Worm (Caenorhabditis elegans) whole organism, early embryonic: ENCODE data around the gene del-5.

Experiments
- B0310.2 ChIP-seq: sonication (generic microtip); optimal IDR thresholded peaks from 2 replicates; lab custom pipeline; 2016; ENCODE audit warnings: mild to moderate bottlenecking, missing genetic modification characterization, missing compliant biosample characterization
- F13C5.2 ChIP-seq: sonication (generic microtip); optimal IDR thresholded peaks from 2 replicates; lab custom pipeline; 2017; ENCODE audit warnings: mild to moderate bottlenecking, missing genetic modification characterization, inconsistent platforms, missing compliant biosample characterization
- aly-1 ChIP-seq: sonication (generic microtip); optimal IDR thresholded peaks from 2 replicates; lab custom pipeline; 2016; ENCODE audit warnings: missing genetic modification characterization, missing compliant biosample characterization
- ama-1 ChIP-seq: fragments of 150-350 bp; optimal IDR thresholded peaks from 2 replicates; lab custom pipeline; 2014
- ceh-13 ChIP-seq: fragments of 200-800 bp; sonication (Bioruptor generic); optimal IDR thresholded peaks from 2 replicates; lab custom pipeline; 2018; ENCODE audit warnings: mild to moderate bottlenecking, missing genetic modification characterization, missing compliant biosample characterization
- ceh-36 ChIP-seq: sonication (generic microtip); optimal IDR thresholded peaks from 2 replicates; lab custom pipeline; 2016; ENCODE audit warnings: missing genetic modification characterization, inconsistent platforms, missing compliant biosample characterization
- ets-7 ChIP-seq: sonication (generic microtip); optimal IDR thresholded peaks from 2 replicates; lab custom pipeline; 2016; ENCODE audit warnings: missing genotype, missing genetic modification characterization, missing compliant biosample characterization
- flt-1 ChIP-seq: fragments of 200-800 bp; sonication (Bioruptor generic); IDR thresholded peaks from 2 replicates; pipeline ENCODE4 v1.3.6; 2022; ENCODE audit warnings: missing genetic modification characterization, missing compliant biosample characterization
- hmbx-1 ChIP-seq: sonication (generic microtip); optimal IDR thresholded peaks from 2 replicates; lab custom pipeline; 2016; ENCODE audit warnings: mild to moderate bottlenecking, missing genetic modification characterization, missing compliant biosample characterization
- hmg-4 ChIP-seq: fragments of 200-800 bp; sonication (Bioruptor generic); optimal IDR thresholded peaks from 2 replicates; lab custom pipeline; 2018; ENCODE audit warnings: mild to moderate bottlenecking, missing genetic modification characterization, missing compliant biosample characterization
- hnd-1 ChIP-seq: sonication (generic microtip); optimal IDR thresholded peaks from 2 replicates; lab custom pipeline; 2016; ENCODE audit warnings: missing genetic modification characterization, missing compliant biosample characterization
- pes-1 ChIP-seq: fragments of 200-800 bp; sonication (Bioruptor generic); IDR thresholded peaks from 2 replicates; pipeline ENCODE4 v1.3.6; 2022; ENCODE audit warnings: missing genetic modification reagents, missing genetic modification characterization, missing compliant biosample characterization
- scrt-1 ChIP-seq: fragments of 200-800 bp; sonication (Bioruptor generic); IDR thresholded peaks from 2 replicates; pipeline ENCODE4 v1.3.6; 2022; ENCODE audit warnings: missing genetic modification characterization, missing compliant biosample characterization
- sea-1 ChIP-seq: fragments of 200-800 bp; sonication (Bioruptor generic); conservative IDR thresholded peaks from 2 replicates; pipeline ENCODE4 v1.3.6; 2022; ENCODE audit warnings: missing genetic modification characterization, missing compliant biosample characterization
- tbx-11 ChIP-seq: fragments of 200-800 bp; sonication (Bioruptor generic); IDR thresholded peaks from 2 replicates; pipeline ENCODE4 v1.3.6; 2022; ENCODE audit warnings: missing genetic modification characterization, missing compliant biosample characterization
- tbx-37 ChIP-seq: fragments of 200-800 bp; sonication (Bioruptor generic); conservative IDR thresholded peaks from 2 replicates; pipeline ENCODE4 v1.3.6; 2022; ENCODE audit warnings: missing genetic modification reagents, missing genetic modification characterization, missing compliant biosample characterization
- tra-4 ChIP-seq: sonication (generic microtip); optimal IDR thresholded peaks from 2 replicates; lab custom pipeline; 2017; ENCODE audit warnings: missing genetic modification characterization, missing compliant biosample characterization

Gene del-5

ce11 chrX:10971118-10971517 lies 36.9 kb downstream of the del-5 start:
- TF ChIP-seq pes-1 (GFP tag; lab: Robert Waterston, UW) (no peak), hmbx-1 (tag; lab: Kevin White, UChicago) (no peak), scrt-1 (GFP tag; lab: Robert Waterston, UW) (no peak), sea-1 (GFP tag; lab: Robert Waterston, UW) (no peak)

- TF ChIP-seq ceh-13 (no peak), B0310.2 (no peak), tbx-37 (GFP tag; lab: Robert Waterston, UW) (no peak), hmg-4 (GFP tag; lab: Kevin White, UChicago) (no peak), ets-7 (tag; lab: Kevin White, UChicago) (no peak), ceh-36 (tag; lab: Kevin White, UChicago) (no peak), sea-1 (GFP tag; lab: Robert Waterston, UW) (no peak), ama-1 (lab: Kevin White, UChicago) (no peak), pes-1 (GFP tag; lab: Robert Waterston, UW) (no peak), hmbx-1 (tag; lab: Kevin White, UChicago) (no peak), tra-4 (tag; lab: Kevin White, UChicago) (no peak)
These were observed 37.4 kb downstream of the del-5 start, which contains the start of gene K09C8.8 for ce11 chrX:10970629-10971028. Gene K09C8.8, plus strand, starts transcription at chrX:10970929.

ce11 chrX:10967698-10968097 lies 40.3 kb downstream of the del-5 start, which contains the start of gene K09C8.9:
Gene K09C8.9, minus strand, starts transcription at chrX:10967798.
- TF ChIP-seq hnd-1 (tag; lab: Kevin White, UChicago) (no peak), flt-1 (GFP tag; lab: Robert Waterston, UW) (no peak), sea-1 (GFP tag; lab: Robert Waterston, UW) (no peak)

ce11 chrX:10966251-10966650 lies 41.7 kb downstream of the del-5 start, which contains the start of gene lge-1:
Gene lge-1, plus strand, starts transcription at chrX:10966551.
- no peak for TF ChIP-seq F13C5.2 (tag; lab: Kevin White, UChicago)
- TF ChIP-seq hmg-4 (GFP tag; lab: Kevin White, UChicago) = no peak
- TF ChIP-seq pes-1 (GFP tag; lab: Robert Waterston, UW) = no peak
- TF ChIP-seq ama-1 (lab: Kevin White, UChicago) = no peak
- no peak for TF ChIP-seq sea-1 (GFP tag; lab: Robert Waterston, UW)
- TF ChIP-seq aly-1 (tag; lab: Kevin White, UChicago) = no peak
- no peak for TF ChIP-seq tbx-37 (GFP tag; lab: Robert Waterston, UW)
- no peak for TF ChIP-seq hnd-1 (tag; lab: Kevin White, UChicago)
- TF ChIP-seq flt-1 (GFP tag; lab: Robert Waterston, UW) = no peak
- no peak for TF ChIP-seq B0310.2
- no peak for TF ChIP-seq tra-4 (tag; lab: Kevin White, UChicago)
- TF ChIP-seq ceh-13 = no peak
- no peak for TF ChIP-seq ets-7 (tag; lab: Kevin White, UChicago)
- TF ChIP-seq scrt-1 (GFP tag; lab: Robert Waterston, UW) = no peak
- TF ChIP-seq hmbx-1 (tag; lab: Kevin White, UChicago) = no peak
- no peak for TF ChIP-seq tbx-11 (GFP tag; lab: Robert Waterston, UW)
- TF ChIP-seq ceh-36 (tag; lab: Kevin White, UChicago) = no peak

ce11 chrX:10965508-10965907 lies 42.5 kb downstream of the del-5 start:
- TF ChIP-seq pes-1 (GFP tag; lab: Robert Waterston, UW) = no peak
- TF ChIP-seq hmg-4 (GFP tag; lab: Kevin White, UChicago) = no peak
- TF ChIP-seq hmbx-1 (tag; lab: Kevin White, UChicago) = no peak
- no peak for TF ChIP-seq ets-7 (tag; lab: Kevin White, UChicago)
- TF ChIP-seq ama-1 (lab: Kevin White, UChicago) = no peak
- no peak for TF ChIP-seq ceh-13
- no peak for TF ChIP-seq flt-1 (GFP tag; lab: Robert Waterston, UW)
- TF ChIP-seq sea-1 (GFP tag; lab: Robert Waterston, UW) = no peak
- TF ChIP-seq scrt-1 (GFP tag; lab: Robert Waterston, UW) = no peak
- TF ChIP-seq aly-1 (tag; lab: Kevin White, UChicago) = no peak
- no peak for TF ChIP-seq tbx-37 (GFP tag; lab: Robert Waterston, UW)
- TF ChIP-seq hnd-1 (tag; lab: Kevin White, UChicago) = no peak
- no peak for TF ChIP-seq F13C5.2 (tag; lab: Kevin White, UChicago)

ce11 chrX:10963453-10964046 lies 44.4 kb downstream of the del-5 start, which contains the start of gene nas-10:
Gene nas-10, minus strand, starts transcription at chrX:10963503.
- peak; percentile 16 for TF ChIP-seq tra-4 (tag; lab: Kevin White, UChicago)
- peak; percentile 89; the same call in 1 of the 2 replicates for TF ChIP-seq flt-1 (GFP tag; lab: Robert Waterston, UW)
- peak; percentile 87 for TF ChIP-seq tbx-11 (GFP tag; lab: Robert Waterston, UW)
- peak; percentile 78 for TF ChIP-seq aly-1 (tag; lab: Kevin White, UChicago)
- TF ChIP-seq sea-1 (GFP tag; lab: Robert Waterston, UW) = peak; percentile 87
- TF ChIP-seq B0310.2 = peak; percentile 76
- peak; percentile 71 for TF ChIP-seq hnd-1 (tag; lab: Kevin White, UChicago)
- TF ChIP-seq ceh-36 (tag; lab: Kevin White, UChicago) = peak; percentile 81
- TF ChIP-seq tbx-37 (GFP tag; lab: Robert Waterston, UW) = peak; percentile 92
- TF ChIP-seq hmbx-1 (tag; lab: Kevin White, UChicago) = peak; percentile 45
- TF ChIP-seq F13C5.2 (tag; lab: Kevin White, UChicago) = peak; percentile 89
- peak; percentile 79 for TF ChIP-seq ets-7 (tag; lab: Kevin White, UChicago)
- TF ChIP-seq ceh-13 = peak; percentile 79
- TF ChIP-seq pes-1 (GFP tag; lab: Robert Waterston, UW) = no peak
- TF ChIP-seq ama-1 (lab: Kevin White, UChicago) = no peak
- peak; percentile 91 for TF ChIP-seq scrt-1 (GFP tag; lab: Robert Waterston, UW)
- peak; percentile 88 for TF ChIP-seq hmg-4 (GFP tag; lab: Kevin White, UChicago)

ce11 chrX:10961724-10962123 lies 46.3 kb downstream of the del-5 start:
- TF ChIP-seq tra-4 (tag; lab: Kevin White, UChicago) (no peak), tbx-11 (GFP tag; lab: Robert Waterston, UW) (no peak), scrt-1 (GFP tag; lab: Robert Waterston, UW) (no peak), ama-1 (lab: Kevin White, UChicago) (no peak), flt-1 (GFP tag; lab: Robert Waterston, UW) (no peak), sea-1 (GFP tag; lab: Robert Waterston, UW) (no peak), pes-1 (GFP tag; lab: Robert Waterston, UW) (no peak), hnd-1 (tag; lab: Kevin White, UChicago) (no peak), ceh-36 (tag; lab: Kevin White, UChicago) (no peak), F13C5.2 (tag; lab: Kevin White, UChicago) (no peak), hmbx-1 (tag; lab: Kevin White, UChicago) (no peak), tbx-37 (GFP tag; lab: Robert Waterston, UW) (no peak), hmg-4 (GFP tag; lab: Kevin White, UChicago) (no peak), aly-1 (tag; lab: Kevin White, UChicago) (no peak), ceh-13 (no peak), B0310.2 (no peak), ets-7 (tag; lab: Kevin White, UChicago) (no peak)
